Fruit fly (Drosophila melanogaster): Measurements from ENCODE around the gene GstD4.

Gene GstD4

DNA sequence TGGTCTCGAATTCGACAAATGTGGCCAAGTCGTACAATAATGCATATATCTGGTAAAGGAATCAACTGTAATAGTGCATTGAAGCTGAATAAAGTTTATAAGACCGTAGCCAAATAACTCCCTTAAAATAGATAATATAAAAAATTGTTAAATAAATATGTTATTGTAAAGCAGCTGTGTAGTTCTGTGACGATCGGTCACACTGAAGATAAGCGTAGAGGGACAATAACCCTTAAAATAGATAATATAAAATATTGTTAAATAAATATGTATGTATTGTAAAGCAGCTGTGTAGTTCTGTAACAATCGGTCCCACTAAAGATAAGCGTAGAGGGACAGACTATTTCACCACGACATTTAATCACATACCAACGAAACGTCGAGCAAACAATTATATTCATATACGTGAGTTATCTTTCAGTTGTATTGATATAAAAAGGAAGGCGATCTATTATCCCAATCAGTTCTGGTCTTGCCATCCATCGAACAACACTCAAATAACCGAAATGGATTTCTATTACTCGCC lies 1.4 kb downstream of the GstD4 start, which contains the start of gene GstD5:
TSS of gene GstD5 (plus strand) at position 476 of the 526 bp plus-strand sequence.
- TF ChIP-seq Jra (GFP tag; optimal IDR thresholded peaks at IDR 0.05), result no peak
- TF ChIP-seq dmrt93B (GFP tag; optimal IDR thresholded peaks at IDR 0.05), result no peak
- no peak for TF ChIP-seq dsf (GFP tag; optimal IDR thresholded peaks at IDR 0.05; ENCODE audit: borderline replicate concordance)
- no peak for TF ChIP-seq pan (optimal IDR thresholded peaks at IDR 0.05)
- TF ChIP-seq Dfd (GFP tag; optimal IDR thresholded peaks at IDR 0.05), result no peak
- no peak for TF ChIP-seq CG32264 (GFP tag; optimal IDR thresholded peaks at IDR 0.05)
- no peak for TF ChIP-seq N (GFP tag; optimal IDR thresholded peaks at IDR 0.05)
- TF ChIP-seq Abd-B (GFP tag; optimal IDR thresholded peaks at IDR 0.05), result no peak
- no peak for TF ChIP-seq Hr78 (GFP tag; optimal IDR thresholded peaks at IDR 0.05)
- TF ChIP-seq h (GFP tag; optimal IDR thresholded peaks at IDR 0.05), result no peak
- TF ChIP-seq rgr (GFP tag; optimal IDR thresholded peaks at IDR 0.05), result no peak
- no peak for TF ChIP-seq tai (GFP tag; optimal IDR thresholded peaks at IDR 0.05)
- no peak for TF ChIP-seq Vsx2 (GFP tag; optimal IDR thresholded peaks at IDR 0.05; ENCODE audit: partially characterized antibody)
- TF ChIP-seq HLH106 (tag; optimal IDR thresholded peaks at IDR 0.05), result no peak
- TF ChIP-seq Sp1 (GFP tag; optimal IDR thresholded peaks at IDR 0.05), result no peak
- TF ChIP-seq brk (GFP tag; optimal IDR thresholded peaks at IDR 0.05), result no peak

DNA sequence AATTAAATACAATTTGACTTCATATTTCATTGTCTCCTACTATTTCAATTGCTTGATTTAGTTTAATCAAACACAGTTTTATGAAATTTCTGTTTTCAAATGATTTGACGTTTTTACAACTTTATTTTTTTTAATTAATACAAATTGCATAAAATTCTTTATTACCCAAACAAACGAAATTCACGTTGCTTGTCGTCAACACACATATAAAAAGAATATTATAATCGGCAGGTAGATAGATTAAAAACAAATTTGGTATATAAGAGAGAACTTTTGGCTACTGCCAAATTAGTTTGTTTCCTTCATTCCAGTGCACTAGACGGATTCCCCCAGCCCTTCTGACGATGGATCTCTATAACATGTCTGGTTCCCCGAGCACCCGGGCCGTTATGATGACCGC lies 2.9 kb downstream of the GstD4 start, which contains the start of gene GstD6:
TSS of gene GstD6 (plus strand) at position 301 of the 400 bp plus-strand sequence.
- TF ChIP-seq OdsH (GFP tag; optimal IDR thresholded peaks at IDR 0.05) (no peak), sage (GFP tag; optimal IDR thresholded peaks at IDR 0.05) (no peak), sv (GFP tag; optimal IDR thresholded peaks at IDR 0.05) (no peak), Dif (GFP tag; optimal IDR thresholded peaks at IDR 0.05; ENCODE audit: partially characterized antibody) (no peak), dl (GFP tag; optimal IDR thresholded peaks at IDR 0.05; ENCODE audit: insufficient read depth in 1 of 2, partially characterized antibody in 2 of 2) (no peak), HLH106 (tag; optimal IDR thresholded peaks at IDR 0.05) (no peak), Jra (GFP tag; optimal IDR thresholded peaks at IDR 0.05) (no peak), CrebA (GFP tag; optimal IDR thresholded peaks at IDR 0.05; ENCODE audit: borderline replicate concordance) (no peak), Myc (optimal IDR thresholded peaks at IDR 0.05) (no peak), Hr78 (GFP tag; optimal IDR thresholded peaks at IDR 0.05) (no peak), CG9705 (GFP tag; optimal IDR thresholded peaks at IDR 0.05) (no peak), rgr (GFP tag; optimal IDR thresholded peaks at IDR 0.05) (no peak)

DNA sequence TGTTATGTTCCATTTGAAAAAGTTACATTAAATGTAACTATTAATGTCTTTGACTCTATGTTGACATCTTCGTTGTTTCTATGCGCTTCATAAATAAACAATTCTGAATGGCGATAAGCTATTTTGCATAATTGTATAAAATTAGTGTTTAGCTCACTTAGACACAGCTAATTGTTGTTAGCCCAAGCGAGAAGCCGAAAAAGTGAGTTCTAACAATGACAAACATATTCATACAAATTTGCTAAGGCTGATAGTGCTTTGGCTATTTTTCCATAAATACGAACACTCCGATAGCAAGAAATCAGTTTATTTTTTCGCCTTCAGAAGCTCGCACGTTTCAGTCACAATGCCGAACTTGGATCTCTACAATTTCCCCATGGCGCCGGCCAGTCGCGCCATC lies 4.3 kb downstream of the GstD4 start, which contains the start of gene GstD7:
TSS of gene GstD7 (plus strand) at position 301 of the 400 bp plus-strand sequence.
- no peak for TF ChIP-seq Vsx2 (GFP tag; optimal IDR thresholded peaks at IDR 0.05; ENCODE audit: partially characterized antibody)
- no peak for TF ChIP-seq dsf (GFP tag; optimal IDR thresholded peaks at IDR 0.05; ENCODE audit: borderline replicate concordance)
- no peak for TF ChIP-seq lola (GFP tag; optimal IDR thresholded peaks at IDR 0.05)
- no peak for TF ChIP-seq Mio (GFP tag; optimal IDR thresholded peaks at IDR 0.05)
- no peak for TF ChIP-seq HLH106 (tag; optimal IDR thresholded peaks at IDR 0.05)
- TF ChIP-seq brk (GFP tag; optimal IDR thresholded peaks at IDR 0.05), result no peak
- no peak for TF ChIP-seq foxo (GFP tag; optimal IDR thresholded peaks at IDR 0.05)
- no peak for TF ChIP-seq Jra (GFP tag; optimal IDR thresholded peaks at IDR 0.05)
- TF ChIP-seq Rel (GFP tag; optimal IDR thresholded peaks at IDR 0.05), result no peak
- TF ChIP-seq Rel (tag; optimal IDR thresholded peaks at IDR 0.05), result no peak
- TF ChIP-seq dmrt93B (GFP tag; optimal IDR thresholded peaks at IDR 0.05), result no peak
- no peak for TF ChIP-seq br (GFP tag; optimal IDR thresholded peaks at IDR 0.05)
- no peak for TF ChIP-seq sage (GFP tag; optimal IDR thresholded peaks at IDR 0.05)
- TF ChIP-seq woc (GFP tag; optimal IDR thresholded peaks at IDR 0.05), result no peak
- TF ChIP-seq Dfd (GFP tag; optimal IDR thresholded peaks at IDR 0.05), result no peak
- TF ChIP-seq GATAd (GFP tag; optimal IDR thresholded peaks at IDR 0.05), result no peak
- TF ChIP-seq tai (GFP tag; optimal IDR thresholded peaks at IDR 0.05), result no peak
- no peak for TF ChIP-seq Dif (GFP tag; optimal IDR thresholded peaks at IDR 0.05; ENCODE audit: partially characterized antibody)
- no peak for TF ChIP-seq Myc (optimal IDR thresholded peaks at IDR 0.05)
- TF ChIP-seq pan (optimal IDR thresholded peaks at IDR 0.05), result no peak
- TF ChIP-seq Hnf4 (GFP tag; optimal IDR thresholded peaks at IDR 0.05), result no peak

DNA sequence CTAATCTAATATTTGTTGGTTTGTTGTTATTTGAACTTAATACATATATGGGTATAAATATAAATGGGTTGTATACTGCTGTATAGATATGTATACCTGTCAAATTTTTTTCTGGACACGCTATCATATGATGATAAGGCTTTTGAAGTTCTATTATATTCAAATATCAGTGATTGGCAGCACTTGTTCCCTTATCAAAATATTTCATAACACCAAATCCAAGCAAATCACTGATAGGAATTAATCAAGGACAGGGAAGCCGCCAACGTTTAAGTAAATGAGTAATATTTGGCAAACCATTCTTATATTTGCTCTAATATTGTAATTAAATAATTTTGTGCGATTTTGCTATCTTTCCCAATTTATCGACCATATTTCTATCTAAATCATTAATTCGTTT lies 5.3 kb downstream of the GstD4 start:
- TF ChIP-seq pan (optimal IDR thresholded peaks at IDR 0.05) (no peak), foxo (GFP tag; optimal IDR thresholded peaks at IDR 0.05) (no peak), dsf (GFP tag; optimal IDR thresholded peaks at IDR 0.05; ENCODE audit: borderline replicate concordance) (no peak), Hnf4 (GFP tag; optimal IDR thresholded peaks at IDR 0.05) (no peak), OdsH (GFP tag; optimal IDR thresholded peaks at IDR 0.05) (no peak), lola (GFP tag; optimal IDR thresholded peaks at IDR 0.05) (no peak), fru (GFP tag; optimal IDR thresholded peaks at IDR 0.05) (no peak), N (GFP tag; optimal IDR thresholded peaks at IDR 0.05) (no peak), sage (GFP tag; optimal IDR thresholded peaks at IDR 0.05) (no peak), CrebA (GFP tag; optimal IDR thresholded peaks at IDR 0.05; ENCODE audit: borderline replicate concordance) (no peak), brk (GFP tag; optimal IDR thresholded peaks at IDR 0.05) (no peak)

Data from whole organism, wandering third instar larva.